Fruit fly (Drosophila melanogaster) whole organism, prepupa: ENCODE results near the gene prt.
A peak's percentile ranks its signal among the peaks of the same experiment; 100 is the strongest.

ENCODE experiments used
- CG6276 ChIP-seq: fragments of 200-800 bp; sonication (Bioruptor generic); optimal IDR thresholded peaks from 2 replicates; lab custom pipeline; 2017; ENCODE audit warnings: missing biosample characterization, mild to moderate bottlenecking, missing genetic modification characterization
- Eip93F ChIP-seq: fragments of 200-800 bp; sonication (Bioruptor generic); optimal IDR thresholded peaks from 2 replicates; lab custom pipeline; 2016; ENCODE audit warnings: missing biosample characterization, mild to moderate bottlenecking, missing genetic modification characterization
- Hr4 ChIP-seq: fragments of 200-800 bp; sonication (Bioruptor generic); optimal IDR thresholded peaks from 3 replicates; lab custom pipeline; 2016; ENCODE audit warnings: missing biosample characterization, missing genetic modification characterization
- svp ChIP-seq: fragments of 200-800 bp; sonication (Bioruptor generic); peaks from one replicate; lab custom pipeline; 2016; ENCODE audit warnings: missing biosample characterization, missing genetic modification characterization

- TF ChIP-seq Eip93F (GFP tag; lab: Kevin White, UChicago) (no peak), CG6276 (GFP tag; lab: Kevin White, UChicago) (peak; percentile 71), Hr4 (GFP tag; lab: Kevin White, UChicago) (peak; percentile 69), svp (no peak)
These were observed 36.0 kb upstream of the prt start for dm6 chr3R:23734573-23735404.
